Worm (Caenorhabditis elegans) whole organism, L1 larva: ENCODE data around the gene ced-2.

Experiments used
- F16B12.6 ChIP-seq: fragments of 150-350 bp; optimal IDR thresholded peaks from 2 replicates; lab custom pipeline; 2014; ENCODE audit warnings: missing biosample characterization, missing genetic modification characterization
- Y116A8C.19 ChIP-seq: sonication (generic microtip); optimal IDR thresholded peaks from 2 replicates; lab custom pipeline; 2016; ENCODE audit warnings: missing compliant biosample characterization, missing genetic modification characterization, borderline replicate concordance
- aha-1 ChIP-seq: fragments of 150-350 bp; optimal IDR thresholded peaks from 2 replicates; lab custom pipeline; 2014; ENCODE audit warnings: missing biosample characterization, missing genetic modification characterization
- alr-1 ChIP-seq: fragments of 200-800 bp; sonication (Bioruptor generic); optimal IDR thresholded peaks from 2 replicates; lab custom pipeline; 2018; ENCODE audit warnings: borderline replicate concordance, mild to moderate bottlenecking, missing genetic modification characterization, missing compliant biosample characterization
- aly-2 ChIP-seq: fragments of 150-350 bp; optimal IDR thresholded peaks from 2 replicates; lab custom pipeline; 2014; ENCODE audit warnings: missing biosample characterization, missing genetic modification characterization
- ama-1 ChIP-seq: fragments of 150-350 bp; optimal IDR thresholded peaks from 2 replicates; lab custom pipeline; 2014
- blmp-1 ChIP-seq: fragments of 150-350 bp; optimal IDR thresholded peaks from 2 replicates; lab custom pipeline; 2014; ENCODE audit warnings: missing biosample characterization, missing genetic modification characterization
- ceh-8 ChIP-seq: fragments of 200-800 bp; sonication (Bioruptor generic); optimal IDR thresholded peaks from 2 replicates; lab custom pipeline; 2018; ENCODE audit warnings: mild to moderate bottlenecking, missing genetic modification characterization, moderate library complexity, missing compliant biosample characterization
- ceh-88 ChIP-seq: fragments of 200-800 bp; sonication (Bioruptor generic); IDR thresholded peaks from 2 replicates; pipeline ENCODE4 v1.3.6; 2022; ENCODE audit warnings: missing genetic modification characterization, missing compliant biosample characterization
- ceh-90 ChIP-seq: sonication (generic microtip); optimal IDR thresholded peaks from 2 replicates; lab custom pipeline; 2016; ENCODE audit warnings: missing genetic modification characterization, missing compliant biosample characterization
- efl-1 ChIP-seq, 4 experiments: fragments of 150-350 bp; optimal IDR thresholded peaks in 3 of 4; peaks in 1 of 4; 1 replicate in 1 of 4; 2 replicates in 3 of 4; lab custom pipeline; 2014; ENCODE audit warnings: missing biosample characterization in 2 of 4, missing genetic modification characterization in 2 of 4, missing genetic modification reagents in 2 of 4
- efl-3 ChIP-seq: fragments of 200-800 bp; sonication (Bioruptor generic); optimal IDR thresholded peaks from 2 replicates; lab custom pipeline; 2018; ENCODE audit warnings: mild to moderate bottlenecking, missing genetic modification characterization, missing compliant biosample characterization
- egl-13 ChIP-seq: sonication (generic microtip); optimal IDR thresholded peaks from 2 replicates; lab custom pipeline; 2016; ENCODE audit warnings: missing genotype, missing genetic modification reagents, missing genetic modification characterization, missing compliant biosample characterization
- egl-27 ChIP-seq, 2 experiments: fragments of 150-350 bp in 1 of 2; sonication (generic microtip); optimal IDR thresholded peaks; 3 replicates each; lab custom pipeline; 2017 to 2018; ENCODE audit warnings: missing biosample characterization in 2 of 2, missing genetic modification characterization in 2 of 2, missing genetic modification reagents in 2 of 2
- fkh-4 ChIP-seq: sonication (generic microtip); optimal IDR thresholded peaks from 2 replicates; lab custom pipeline; 2016; ENCODE audit warnings: missing compliant biosample characterization, missing genetic modification characterization, borderline replicate concordance
- fos-1 ChIP-seq: fragments of 150-350 bp; optimal IDR thresholded peaks from 2 replicates; lab custom pipeline; 2014; ENCODE audit warnings: missing biosample characterization, missing genetic modification characterization
- grh-1 ChIP-seq: fragments of 200-800 bp; sonication (Bioruptor generic); IDR thresholded peaks from 2 replicates; pipeline ENCODE4 v1.3.6; 2022; ENCODE audit warnings: missing genetic modification reagents, missing genetic modification characterization, missing compliant biosample characterization
- hlh-17 ChIP-seq: fragments of 200-800 bp; sonication (Bioruptor generic); optimal IDR thresholded peaks from 2 replicates; lab custom pipeline; 2018; ENCODE audit warnings: missing genetic modification characterization, mild to moderate bottlenecking, missing compliant biosample characterization, moderate library complexity, borderline replicate concordance
- hlh-4 ChIP-seq: sonication (generic microtip); optimal IDR thresholded peaks from 2 replicates; lab custom pipeline; 2016; ENCODE audit warnings: mild to moderate bottlenecking, missing genetic modification characterization, missing compliant biosample characterization
- hpl-2 ChIP-seq: fragments of 150-350 bp; optimal IDR thresholded peaks from 2 replicates; lab custom pipeline; 2014; ENCODE audit warnings: missing biosample characterization, missing genetic modification reagents, missing genetic modification characterization
- irx-1 ChIP-seq: sonication (generic microtip); optimal IDR thresholded peaks from 2 replicates; lab custom pipeline; 2016; ENCODE audit warnings: missing genetic modification characterization, missing compliant biosample characterization
- jun-1 ChIP-seq: fragments of 150-350 bp; optimal IDR thresholded peaks from 2 replicates; lab custom pipeline; 2014; ENCODE audit warnings: missing biosample characterization, missing genetic modification reagents, missing genetic modification characterization
- lin-14 ChIP-seq: fragments of 200-800 bp; sonication (Bioruptor generic); optimal IDR thresholded peaks from 2 replicates; lab custom pipeline; 2018; ENCODE audit warnings: mild to moderate bottlenecking, missing genetic modification characterization, moderate library complexity, missing compliant biosample characterization
- lin-35 ChIP-seq, 2 experiments: fragments of 150-350 bp; optimal IDR thresholded peaks; 2 replicates each; lab custom pipeline; 2014; ENCODE audit warnings: missing biosample characterization in 2 of 2, missing genetic modification characterization in 2 of 2, missing genetic modification reagents in 2 of 2
- lsy-2 ChIP-seq, 2 experiments: fragments of 150-350 bp; optimal IDR thresholded peaks; 2 replicates each; lab custom pipeline; 2014; ENCODE audit warnings: missing biosample characterization in 2 of 2, missing genetic modification characterization in 2 of 2
- mdl-1 ChIP-seq, 2 experiments: fragments of 150-350 bp; optimal IDR thresholded peaks; 2 replicates each; lab custom pipeline; 2014 to 2017; ENCODE audit warnings: missing biosample characterization in 2 of 2, missing genetic modification characterization in 2 of 2, inconsistent platforms in 1 of 2
- mep-1 ChIP-seq: fragments of 150-350 bp; optimal IDR thresholded peaks from 2 replicates; lab custom pipeline; 2014; ENCODE audit warnings: missing biosample characterization, missing genetic modification characterization
- nhr-11 ChIP-seq: fragments of 150-350 bp; optimal IDR thresholded peaks from 2 replicates; lab custom pipeline; 2014; ENCODE audit warnings: missing biosample characterization, missing genetic modification characterization
- nhr-19 ChIP-seq: fragments of 200-800 bp; sonication (Bioruptor generic); conservative IDR thresholded peaks from 2 replicates; pipeline ENCODE4 v1.3.6; 2022; ENCODE audit warnings: missing genetic modification characterization, missing compliant biosample characterization
- nhr-20 ChIP-seq: sonication (generic microtip); optimal IDR thresholded peaks from 2 replicates; lab custom pipeline; 2016; ENCODE audit warnings: mild to moderate bottlenecking, missing genetic modification characterization, missing compliant biosample characterization
- nhr-28 ChIP-seq: fragments of 150-350 bp; optimal IDR thresholded peaks from 2 replicates; lab custom pipeline; 2014; ENCODE audit warnings: missing biosample characterization, missing genetic modification characterization
- nhr-71 ChIP-seq: sonication (generic microtip); optimal IDR thresholded peaks from 2 replicates; lab custom pipeline; 2016; ENCODE audit warnings: mild to moderate bottlenecking, missing genetic modification characterization, moderate library complexity, missing compliant biosample characterization
- nhr-76 ChIP-seq: sonication (generic microtip); optimal IDR thresholded peaks from 2 replicates; lab custom pipeline; 2017; ENCODE audit warnings: missing biosample characterization, missing genetic modification characterization
- nhr-84 ChIP-seq: sonication (generic microtip); optimal IDR thresholded peaks from 2 replicates; lab custom pipeline; 2017; ENCODE audit warnings: missing biosample characterization, missing genetic modification characterization
- nhr-90 ChIP-seq: sonication (generic microtip); optimal IDR thresholded peaks from 2 replicates; lab custom pipeline; 2016; ENCODE audit warnings: mild to moderate bottlenecking, missing genetic modification characterization, missing compliant biosample characterization; ENCODE audit not compliant: poor library complexity
- pag-3 ChIP-seq: sonication (generic microtip); optimal IDR thresholded peaks from 2 replicates; lab custom pipeline; 2017; ENCODE audit warnings: missing genetic modification characterization, mild to moderate bottlenecking, missing compliant biosample characterization, antibody characterized with exemption, borderline replicate concordance; ENCODE audit not compliant: insufficient read depth
- pax-3 ChIP-seq: fragments of 200-800 bp; sonication (Bioruptor generic); optimal IDR thresholded peaks from 2 replicates; lab custom pipeline; 2018; ENCODE audit warnings: mild to moderate bottlenecking, missing genetic modification characterization, moderate library complexity, missing compliant biosample characterization
- rnt-1 ChIP-seq: sonication (generic microtip); optimal IDR thresholded peaks from 2 replicates; lab custom pipeline; 2016; ENCODE audit warnings: mild to moderate bottlenecking, missing genetic modification characterization, moderate library complexity, missing compliant biosample characterization
- skn-1 ChIP-seq: fragments of 150-350 bp; optimal IDR thresholded peaks from 2 replicates; lab custom pipeline; 2014; ENCODE audit warnings: missing biosample characterization, missing genetic modification characterization
- sox-4 ChIP-seq: sonication (generic microtip); optimal IDR thresholded peaks from 2 replicates; lab custom pipeline; 2016; ENCODE audit warnings: missing genetic modification characterization, missing compliant biosample characterization
- sptf-1 ChIP-seq: fragments of 150-350 bp; optimal IDR thresholded peaks from 2 replicates; lab custom pipeline; 2014; ENCODE audit warnings: missing biosample characterization, missing genetic modification characterization
- sup-37 ChIP-seq: fragments of 200-800 bp; sonication (Bioruptor generic); optimal IDR thresholded peaks from 2 replicates; lab custom pipeline; 2018; ENCODE audit warnings: mild to moderate bottlenecking, missing genetic modification characterization, missing compliant biosample characterization
- swsn-7 ChIP-seq: sonication (generic microtip); optimal IDR thresholded peaks from 2 replicates; lab custom pipeline; 2016; ENCODE audit warnings: missing genetic modification characterization, missing compliant biosample characterization
- tbx-2 ChIP-seq: sonication (generic microtip); optimal IDR thresholded peaks from 2 replicates; lab custom pipeline; 2016; ENCODE audit warnings: missing genetic modification characterization, missing compliant biosample characterization
- tlp-1 ChIP-seq: fragments of 150-350 bp; optimal IDR thresholded peaks from 2 replicates; lab custom pipeline; 2014; ENCODE audit warnings: missing biosample characterization, missing genetic modification characterization
- unc-30 ChIP-seq: sonication (generic microtip); optimal IDR thresholded peaks from 2 replicates; lab custom pipeline; 2017; ENCODE audit warnings: missing biosample characterization, missing genetic modification characterization
- unc-62 ChIP-seq: fragments of 150-350 bp; optimal IDR thresholded peaks from 2 replicates; lab custom pipeline; 2014; ENCODE audit warnings: missing biosample characterization, missing genetic modification reagents, missing genetic modification characterization
- unc-86 ChIP-seq: sonication (generic microtip); optimal IDR thresholded peaks from 2 replicates; lab custom pipeline; 2016; ENCODE audit warnings: missing genetic modification characterization, missing compliant biosample characterization
- unc-98 ChIP-seq: fragments of 200-800 bp; sonication (Bioruptor generic); IDR thresholded peaks from 2 replicates; pipeline ENCODE4 v1.3.6; 2022; ENCODE audit warnings: missing genetic modification characterization, missing compliant biosample characterization
- xbp-1 ChIP-seq: sonication (generic microtip); optimal IDR thresholded peaks from 2 replicates; lab custom pipeline; 2016; ENCODE audit warnings: missing genetic modification characterization, missing compliant biosample characterization
- zag-1 ChIP-seq: fragments of 150-350 bp; optimal IDR thresholded peaks from 2 replicates; lab custom pipeline; 2014; ENCODE audit warnings: missing biosample characterization, missing genetic modification characterization
- ztf-11 ChIP-seq, 2 experiments: sonication (generic microtip); optimal IDR thresholded peaks; 2 replicates each; lab custom pipeline; 2016 to 2017; ENCODE audit warnings: missing genetic modification characterization in 2 of 2, missing biosample characterization in 1 of 2, missing compliant biosample characterization in 1 of 2
- ztf-4 ChIP-seq: fragments of 150-350 bp; optimal IDR thresholded peaks from 2 replicates; lab custom pipeline; 2014; ENCODE audit warnings: missing biosample characterization, missing genetic modification characterization

ced-2 gene

DNA sequence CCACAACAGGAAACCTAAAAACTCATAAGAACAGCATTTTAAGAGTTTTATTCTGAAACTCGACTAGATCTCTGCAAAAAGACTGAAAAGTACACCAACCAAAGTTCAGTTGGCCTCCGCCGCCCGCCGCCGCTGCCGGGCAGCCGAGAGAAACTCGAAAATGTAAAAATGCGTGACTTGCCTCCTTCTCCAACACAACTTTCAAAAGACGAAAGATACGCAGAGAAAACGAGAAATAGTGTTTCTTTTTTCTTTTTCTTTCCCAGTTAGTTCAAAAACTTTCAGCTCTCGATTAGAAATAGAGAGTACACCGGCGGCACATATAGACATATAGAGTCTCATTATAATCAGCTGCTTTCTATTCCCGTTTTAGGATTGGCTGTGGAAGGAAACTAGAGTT, 52.7 kb downstream of the ced-2 start (continued):
- TF ChIP-seq aha-1 (no peak), lsy-2 (tag; optimal IDR thresholded peaks at IDR 0.05; lab: Kevin White, UChicago) (peak in 1 of 2 experiments; percentile 60), nhr-28 (tag; lab: Kevin White, UChicago) (no peak), efl-3 (GFP tag; lab: Kevin White, UChicago) (no peak), lin-35 (GFP tag; optimal IDR thresholded peaks at IDR 0.05; lab: Kevin White, UChicago) (peak; percentile 22 to 49), swsn-7 (no peak), ceh-88 (GFP tag; lab: Robert Waterston, UW) (no peak), unc-98 (GFP tag; lab: Robert Waterston, UW) (no peak), egl-27 (tag; optimal IDR thresholded peaks at IDR 0.05; lab: Kevin White, UChicago) (no peak), aly-2 (tag; lab: Kevin White, UChicago) (no peak), lin-14 (GFP tag; lab: Kevin White, UChicago) (peak; percentile 68), unc-86 (tag; lab: Kevin White, UChicago) (peak; percentile 11), mdl-1 (tag; optimal IDR thresholded peaks at IDR 0.05; lab: Kevin White, UChicago) (peak in 1 of 2 experiments; percentile 41), ztf-11 (tag; optimal IDR thresholded peaks at IDR 0.05; lab: Kevin White, UChicago) (no peak), nhr-84 (tag; lab: Kevin White, UChicago) (no peak), nhr-76 (tag; lab: Kevin White, UChicago) (no peak), pax-3 (tag; lab: Kevin White, UChicago) (no peak), sptf-1 (tag; lab: Kevin White, UChicago) (no peak), irx-1 (no peak), hpl-2 (GFP tag; lab: Kevin White, UChicago) (no peak), nhr-11 (tag; lab: Kevin White, UChicago) (no peak), alr-1 (tag; lab: Kevin White, UChicago) (no peak), Y116A8C.19 (tag; lab: Kevin White, UChicago) (no peak), rnt-1 (tag; lab: Kevin White, UChicago) (no peak), nhr-71 (peak; percentile 54), unc-30 (tag; lab: Kevin White, UChicago) (no peak), jun-1 (tag; lab: Kevin White, UChicago) (peak; percentile 4), fos-1 (tag; lab: Kevin White, UChicago) (no peak), nhr-19 (GFP tag; lab: Robert Waterston, UW) (0 out of 2 replicates have a peak, but pooled peaks have one; percentile 9), fkh-4 (tag; lab: Kevin White, UChicago) (no peak), pag-3 (tag; lab: Kevin White, UChicago) (no peak), nhr-90 (tag; lab: Kevin White, UChicago) (no peak), xbp-1 (tag; lab: Kevin White, UChicago) (no peak), ztf-4 (tag; lab: Kevin White, UChicago) (no peak), sox-4 (tag; lab: Kevin White, UChicago) (no peak), hlh-17 (GFP tag; lab: Kevin White, UChicago) (no peak), tbx-2 (tag; lab: Kevin White, UChicago) (no peak), nhr-20 (tag; lab: Kevin White, UChicago) (peak; percentile 54), F16B12.6 (no peak), blmp-1 (tag; lab: Kevin White, UChicago) (peak; percentile 56), grh-1 (GFP tag; lab: Robert Waterston, UW) (no peak), tlp-1 (tag; lab: Kevin White, UChicago) (no peak), hlh-4 (no peak), unc-62 (GFP tag; lab: Kevin White, UChicago) (no peak), ceh-90 (tag; lab: Kevin White, UChicago) (no peak), mep-1 (tag; lab: Kevin White, UChicago) (peak; percentile 16), skn-1 (tag; lab: Kevin White, UChicago) (peak; percentile 49), efl-1 (optimal IDR thresholded peaks at IDR 0.05; lab: Kevin White, UChicago) (peak; percentile 16), efl-1 (GFP tag; optimal IDR thresholded peaks at IDR 0.05 in 1 of 2; lab: Kevin White, UChicago) (peak in 1 of 2 experiments; percentile 12), ama-1 (no peak), zag-1 (tag; lab: Kevin White, UChicago) (no peak), egl-13 (tag; lab: Kevin White, UChicago) (no peak), sup-37 (GFP tag; lab: Kevin White, UChicago) (no peak), ceh-8 (GFP tag; lab: Kevin White, UChicago) (no peak)
